Worm (Caenorhabditis elegans) whole organism, young adult: Measurements from ENCODE around the gene nspc-9.

Experiments used
- B0261.1 ChIP-seq: sonication (generic microtip); optimal IDR thresholded peaks from 2 replicates; lab custom pipeline; 2016; ENCODE audit warnings: mild to moderate bottlenecking, missing genetic modification characterization, moderate library complexity, missing compliant biosample characterization
- efl-1 ChIP-seq: fragments of 150-350 bp; optimal IDR thresholded peaks from 2 replicates; lab custom pipeline; 2014; ENCODE audit warnings: missing biosample characterization, missing genetic modification reagents, missing genetic modification characterization
- lag-1 ChIP-seq: fragments of 200-800 bp; sonication (Bioruptor generic); IDR thresholded peaks from 2 replicates; pipeline ENCODE4 v1.3.6; 2022; ENCODE audit warnings: missing genetic modification reagents, missing genetic modification characterization, missing compliant biosample characterization
- lsy-27 ChIP-seq: sonication (generic microtip); optimal IDR thresholded peaks from 2 replicates; lab custom pipeline; 2017; ENCODE audit warnings: missing genetic modification characterization, mild to moderate bottlenecking, missing compliant biosample characterization, antibody characterized with exemption, missing genotype, borderline replicate concordance; ENCODE audit not compliant: insufficient read depth
- pbrm-1 ChIP-seq: fragments of 200-800 bp; sonication (Bioruptor generic); IDR thresholded peaks from 2 replicates; pipeline ENCODE4 v1.3.6; 2022; ENCODE audit warnings: missing genetic modification reagents, missing genetic modification characterization, missing compliant biosample characterization
- pha-4 ChIP-seq: fragments of 150-350 bp; sonication (generic microtip); optimal IDR thresholded peaks from 2 replicates; lab custom pipeline; 2014; ENCODE audit warnings: missing biosample characterization, missing genetic modification reagents, missing genetic modification characterization
- somi-1 ChIP-seq: fragments of 200-800 bp; sonication (Bioruptor generic); optimal IDR thresholded peaks from 2 replicates; lab custom pipeline; 2018; ENCODE audit warnings: mild to moderate bottlenecking, missing genetic modification characterization, missing compliant biosample characterization
- unc-62 ChIP-seq: fragments of 150-350 bp; optimal IDR thresholded peaks from 2 replicates; lab custom pipeline; 2014; ENCODE audit warnings: missing biosample characterization, missing genetic modification reagents, missing genetic modification characterization
- ztf-3 ChIP-seq: fragments of 200-800 bp; sonication (Bioruptor generic); optimal IDR thresholded peaks from 2 replicates; lab custom pipeline; 2018; ENCODE audit warnings: mild to moderate bottlenecking, missing genetic modification characterization, missing compliant biosample characterization

- TF ChIP-seq lsy-27, result no peak
- no peak for TF ChIP-seq efl-1 (GFP tag; lab: Kevin White, UChicago)
- no peak for TF ChIP-seq pbrm-1
- no peak for TF ChIP-seq lag-1 (GFP tag; lab: Robert Waterston, UW)
- no peak for TF ChIP-seq ztf-3 (GFP tag; lab: Kevin White, UChicago)
- no peak for TF ChIP-seq somi-1 (GFP tag; lab: Kevin White, UChicago)
- TF ChIP-seq pha-4, result no peak
- TF ChIP-seq unc-62, result no peak
- TF ChIP-seq B0261.1, result no peak
Measured at ce11 chrX:12375783-12376182, 32.6 kb upstream of the nspc-9 start.
